Worm (Caenorhabditis elegans) whole organism, L3 larva: ENCODE measurements around the gene C16D9.1.

Experiments
- R02D3.7 ChIP-seq: fragments of 150-350 bp; optimal IDR thresholded peaks from 2 replicates; lab custom pipeline; 2014; ENCODE audit warnings: missing biosample characterization, missing genetic modification characterization
- ama-1 ChIP-seq: fragments of 150-350 bp; optimal IDR thresholded peaks from 2 replicates; lab custom pipeline; 2018
- ceh-16 ChIP-seq: sonication (generic microtip); optimal IDR thresholded peaks from 2 replicates; lab custom pipeline; 2017; ENCODE audit warnings: missing biosample characterization, missing genetic modification characterization
- ceh-28 ChIP-seq: fragments of 150-350 bp; optimal IDR thresholded peaks from 2 replicates; lab custom pipeline; 2014; ENCODE audit warnings: missing biosample characterization, missing genetic modification reagents, missing genetic modification characterization
- ceh-9 ChIP-seq: sonication (generic microtip); optimal IDR thresholded peaks from 2 replicates; lab custom pipeline; 2018; ENCODE audit warnings: missing biosample characterization, missing genetic modification characterization
- daf-12 ChIP-seq: fragments of 150-350 bp; optimal IDR thresholded peaks from 2 replicates; lab custom pipeline; 2014; ENCODE audit warnings: missing biosample characterization, missing genetic modification reagents, missing genetic modification characterization
- egl-5 ChIP-seq: fragments of 150-350 bp; optimal IDR thresholded peaks from 2 replicates; lab custom pipeline; 2017; ENCODE audit warnings: missing biosample characterization, missing genetic modification reagents, missing genetic modification characterization, inconsistent platforms
- elt-2 ChIP-seq: sonication (generic microtip); optimal IDR thresholded peaks from 2 replicates; lab custom pipeline; 2016; ENCODE audit warnings: missing genetic modification reagents, mild to moderate bottlenecking, missing genetic modification characterization, missing compliant biosample characterization
- eor-1 ChIP-seq, 2 experiments: fragments of 150-350 bp; optimal IDR thresholded peaks; 2 replicates each; lab custom pipeline; 2014 to 2018; ENCODE audit warnings: missing biosample characterization in 2 of 2, missing genetic modification characterization in 2 of 2
- fkh-10 ChIP-seq: sonication (generic microtip); optimal IDR thresholded peaks from 2 replicates; lab custom pipeline; 2017; ENCODE audit warnings: missing biosample characterization, missing genetic modification reagents, missing genetic modification characterization
- fkh-2 ChIP-seq: fragments of 150-350 bp; optimal IDR thresholded peaks from 2 replicates; lab custom pipeline; 2014; ENCODE audit warnings: missing biosample characterization, missing genetic modification reagents, missing genetic modification characterization
- lin-15B ChIP-seq: fragments of 150-350 bp; optimal IDR thresholded peaks from 2 replicates; lab custom pipeline; 2014; ENCODE audit warnings: missing biosample characterization, missing genetic modification characterization
- lsy-12 ChIP-seq: sonication (generic microtip); optimal IDR thresholded peaks from 2 replicates; lab custom pipeline; 2016; ENCODE audit warnings: mild to moderate bottlenecking, missing genetic modification characterization, missing compliant biosample characterization
- mdl-1 ChIP-seq: fragments of 150-350 bp; optimal IDR thresholded peaks from 2 replicates; lab custom pipeline; 2014; ENCODE audit warnings: missing biosample characterization, missing genetic modification characterization
- nfya-1 ChIP-seq: sonication (generic microtip); optimal IDR thresholded peaks from 2 replicates; lab custom pipeline; 2017; ENCODE audit warnings: missing genetic modification characterization, mild to moderate bottlenecking, missing compliant biosample characterization, antibody characterized with exemption, moderate library complexity; ENCODE audit not compliant: insufficient read depth
- nhr-11 ChIP-seq: fragments of 150-350 bp; optimal IDR thresholded peaks from 2 replicates; lab custom pipeline; 2014; ENCODE audit warnings: missing biosample characterization, missing genetic modification characterization
- nhr-23 ChIP-seq: fragments of 150-350 bp; optimal IDR thresholded peaks from 2 replicates; lab custom pipeline; 2014; ENCODE audit warnings: missing biosample characterization, missing genetic modification reagents, missing genetic modification characterization
- nhr-237 ChIP-seq: fragments of 150-350 bp; optimal IDR thresholded peaks from 2 replicates; lab custom pipeline; 2014; ENCODE audit warnings: missing biosample characterization, missing genetic modification characterization
- nhr-25 ChIP-seq: sonication (generic microtip); optimal IDR thresholded peaks from 2 replicates; lab custom pipeline; 2017; ENCODE audit warnings: missing biosample characterization, missing genetic modification characterization
- nhr-28 ChIP-seq: fragments of 150-350 bp; optimal IDR thresholded peaks from 2 replicates; lab custom pipeline; 2014; ENCODE audit warnings: missing biosample characterization, missing genetic modification characterization
- nhr-43 ChIP-seq: sonication (generic microtip); optimal IDR thresholded peaks from 2 replicates; lab custom pipeline; 2016; ENCODE audit warnings: mild to moderate bottlenecking, missing genetic modification characterization, missing compliant biosample characterization; ENCODE audit not compliant: poor library complexity, severe bottlenecking
- nhr-77 ChIP-seq: fragments of 150-350 bp; optimal IDR thresholded peaks from 2 replicates; lab custom pipeline; 2014; ENCODE audit warnings: missing biosample characterization, missing genetic modification characterization
- pha-4 ChIP-seq: fragments of 150-350 bp; optimal IDR thresholded peaks from 2 replicates; lab custom pipeline; 2014; ENCODE audit warnings: missing biosample characterization, missing genetic modification reagents, missing genetic modification characterization
- pqm-1 ChIP-seq: fragments of 150-350 bp; optimal IDR thresholded peaks from 2 replicates; lab custom pipeline; 2017; ENCODE audit warnings: missing biosample characterization, missing genetic modification characterization, inconsistent platforms
- snpc-4 ChIP-seq: fragments of 150-350 bp; optimal IDR thresholded peaks from 2 replicates; lab custom pipeline; 2014; ENCODE audit warnings: missing biosample characterization, missing genetic modification characterization
- unc-39 ChIP-seq: sonication (generic microtip); optimal IDR thresholded peaks from 4 replicates; lab custom pipeline; 2017; ENCODE audit warnings: missing biosample characterization, missing genetic modification characterization
- unc-62 ChIP-seq: fragments of 150-350 bp; sonication (generic microtip); optimal IDR thresholded peaks from 4 replicates; lab custom pipeline; 2014; ENCODE audit warnings: missing biosample characterization, missing genetic modification reagents, missing genetic modification characterization
- zag-1 ChIP-seq: fragments of 150-350 bp; optimal IDR thresholded peaks from 2 replicates; lab custom pipeline; 2014; ENCODE audit warnings: missing biosample characterization, missing genetic modification characterization
- ztf-11 ChIP-seq: fragments of 150-350 bp; optimal IDR thresholded peaks from 2 replicates; lab custom pipeline; 2014; ENCODE audit warnings: missing biosample characterization, missing genetic modification characterization
- ztf-4 ChIP-seq: fragments of 150-350 bp; optimal IDR thresholded peaks from 2 replicates; lab custom pipeline; 2014; ENCODE audit warnings: missing biosample characterization, missing genetic modification characterization

Gene C16D9.1

ce11 chrV:8291764-8292163, 32.6 kb downstream of the C16D9.1 start, which contains the start of gene srg-33:
srg-33 (plus strand) TSS chrV:8292064.
- TF ChIP-seq ceh-28 (tag; lab: Kevin White, UChicago) (no peak), unc-39 (tag; lab: Kevin White, UChicago) (no peak), daf-12 (tag; lab: Kevin White, UChicago) (no peak), nhr-23 (no peak), snpc-4 (tag; lab: Kevin White, UChicago) (no peak), ztf-11 (tag; lab: Kevin White, UChicago) (no peak), nhr-25 (tag; lab: Kevin White, UChicago) (no peak), egl-5 (tag; lab: Kevin White, UChicago) (no peak)

ce11 chrV:8295866-8296265, 36.8 kb downstream of the C16D9.1 start, which contains the start of gene smex-1:
smex-1 (minus strand) TSS chrV:8295966.
- TF ChIP-seq ceh-9 (tag; lab: Kevin White, UChicago) (no peak), fkh-2 (no peak), ztf-4 (tag; lab: Kevin White, UChicago) (no peak), nhr-25 (tag; lab: Kevin White, UChicago) (no peak), eor-1 (tag; optimal IDR thresholded peaks at IDR 0.05; lab: Kevin White, UChicago) (no peak), elt-2 (tag; lab: Kevin White, UChicago) (no peak), nhr-23 (no peak), lin-15B (no peak), unc-62 (no peak), R02D3.7 (no peak), pqm-1 (tag; lab: Kevin White, UChicago) (no peak), lsy-12 (tag; lab: Kevin White, UChicago) (no peak), zag-1 (no peak)

DNA sequence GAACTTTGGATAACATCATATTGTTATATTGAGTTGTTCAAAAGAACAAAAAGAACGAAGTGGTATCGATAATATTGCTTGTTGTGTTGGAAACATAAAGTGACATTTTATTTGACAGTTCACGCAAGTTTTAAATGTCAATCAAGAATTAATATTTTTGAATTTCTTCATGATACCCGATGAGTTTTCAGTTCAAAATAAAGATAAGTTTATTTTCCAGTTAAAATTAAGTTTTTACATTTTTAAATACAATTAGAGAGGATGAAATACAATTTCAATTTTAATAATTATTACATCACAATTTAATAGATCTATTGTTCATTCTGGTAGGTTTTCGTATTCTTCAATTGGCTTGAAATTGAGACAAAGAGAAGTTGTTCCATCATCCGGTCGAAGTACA, 38.4 kb downstream of the C16D9.1 start, which contains the start of gene W02D7.4:
TSS of gene W02D7.4 (minus strand) at position 101 of the 400 bp plus-strand sequence.
- no peak for TF ChIP-seq unc-62
- no peak for TF ChIP-seq nhr-237 (tag; lab: Kevin White, UChicago)
- TF ChIP-seq nhr-11 (tag; lab: Kevin White, UChicago): no peak
- TF ChIP-seq unc-39 (tag; lab: Kevin White, UChicago): no peak
- no peak for TF ChIP-seq ceh-16 (tag; lab: Kevin White, UChicago)
- TF ChIP-seq ceh-28 (tag; lab: Kevin White, UChicago): no peak
- no peak for TF ChIP-seq nhr-25 (tag; lab: Kevin White, UChicago)

ce11 chrV:8299191-8299854, 40.2 kb downstream of the C16D9.1 start, which contains the start of gene W02D7.5:
W02D7.5 (minus strand) TSS chrV:8299241.
- TF ChIP-seq nhr-43 (tag; lab: Kevin White, UChicago): no peak
- TF ChIP-seq zag-1: no peak
- no peak for TF ChIP-seq fkh-10 (GFP tag; lab: Kevin White, UChicago)
- TF ChIP-seq ama-1 (lab: Kevin White, UChicago): no peak
- TF ChIP-seq mdl-1 (tag; lab: Kevin White, UChicago): no peak

DNA sequence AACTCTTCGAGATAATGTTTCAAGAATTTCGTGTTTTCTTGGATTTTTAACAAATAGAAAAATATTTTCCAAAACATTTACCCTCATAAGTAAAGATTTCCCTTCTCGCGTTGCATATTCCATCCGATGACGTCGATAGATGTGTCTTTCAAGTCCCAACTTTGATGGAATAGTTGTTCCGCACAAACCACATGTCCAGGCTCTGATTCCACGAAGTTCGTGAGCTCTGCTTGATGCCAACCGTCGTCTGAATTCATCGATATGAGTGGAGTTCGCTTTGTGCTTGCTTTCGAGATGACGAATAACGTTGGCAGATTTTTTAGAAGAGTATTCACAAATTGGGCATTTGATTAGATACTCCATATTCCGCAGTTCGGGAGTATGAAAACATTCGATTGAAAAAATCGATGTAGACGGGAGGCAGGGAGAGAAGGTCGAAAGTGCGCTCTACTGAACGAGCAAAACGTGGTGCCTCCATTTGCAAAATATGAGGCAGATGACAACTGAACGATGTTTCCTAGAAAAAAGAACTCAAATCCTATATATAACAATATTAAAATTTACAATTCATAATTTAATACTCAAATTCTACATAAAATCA, 41.9 kb downstream of the C16D9.1 start, which contains the start of gene W02D7.6:
TSS of gene W02D7.6 (minus strand) at position 573 of the 601 bp plus-strand sequence.
- TF ChIP-seq nhr-23 (peak; percentile 5), lin-15B (peak; percentile 26), nhr-28 (tag; lab: Kevin White, UChicago) (no peak), ceh-28 (tag; lab: Kevin White, UChicago) (peak; percentile 22), elt-2 (tag; lab: Kevin White, UChicago) (peak; percentile 13), pqm-1 (tag; lab: Kevin White, UChicago) (peak; percentile 8), pha-4 (tag; lab: Kevin White, UChicago) (peak; percentile 23), ama-1 (lab: Kevin White, UChicago) (peak; percentile 70), nhr-77 (no peak), mdl-1 (tag; lab: Kevin White, UChicago) (no peak), snpc-4 (tag; lab: Kevin White, UChicago) (peak; percentile 38), nfya-1 (peak; percentile 19), fkh-10 (GFP tag; lab: Kevin White, UChicago) (no peak), nhr-237 (tag; lab: Kevin White, UChicago) (no peak)
